Worm (Caenorhabditis elegans) whole organism, L1 larva: ENCODE measurements around the gene F10C2.3.

Experiments
- alr-1 ChIP-seq: fragments of 200-800 bp; sonication (Bioruptor generic); optimal IDR thresholded peaks from 2 replicates; lab custom pipeline; 2018; ENCODE audit warnings: borderline replicate concordance, mild to moderate bottlenecking, missing genetic modification characterization, missing compliant biosample characterization
- aly-2 ChIP-seq: fragments of 150-350 bp; optimal IDR thresholded peaks from 2 replicates; lab custom pipeline; 2014; ENCODE audit warnings: missing biosample characterization, missing genetic modification characterization
- ceh-82 ChIP-seq, 3 experiments: fragments of 150-350 bp in 1 of 3; sonication (generic microtip) in 2 of 3; optimal IDR thresholded peaks; 2 replicates each; lab custom pipeline; 2014 to 2017; ENCODE audit warnings: missing biosample characterization in 3 of 3, missing genetic modification characterization in 3 of 3
- ceh-88 ChIP-seq: fragments of 200-800 bp; sonication (Bioruptor generic); IDR thresholded peaks from 2 replicates; pipeline ENCODE4 v1.3.6; 2022; ENCODE audit warnings: missing genetic modification characterization, missing compliant biosample characterization
- elt-3 ChIP-seq, 6 experiments: fragments of 150-350 bp in 1 of 6; sonication (generic microtip); optimal IDR thresholded peaks; 2 replicates each; lab custom pipeline; 2017 to 2018; ENCODE audit warnings: missing biosample characterization in 6 of 6, missing genetic modification characterization in 6 of 6, inconsistent platforms in 1 of 6
- fkh-10 ChIP-seq: sonication (generic microtip); optimal IDR thresholded peaks from 2 replicates; lab custom pipeline; 2017; ENCODE audit warnings: missing biosample characterization, missing genetic modification reagents, missing genetic modification characterization
- fkh-8 ChIP-seq: sonication (generic microtip); optimal IDR thresholded peaks from 2 replicates; lab custom pipeline; 2016; ENCODE audit warnings: mild to moderate bottlenecking, missing genetic modification characterization, missing compliant biosample characterization
- fos-1 ChIP-seq: fragments of 150-350 bp; optimal IDR thresholded peaks from 2 replicates; lab custom pipeline; 2014; ENCODE audit warnings: missing biosample characterization, missing genetic modification characterization
- jun-1 ChIP-seq: fragments of 150-350 bp; optimal IDR thresholded peaks from 2 replicates; lab custom pipeline; 2014; ENCODE audit warnings: missing biosample characterization, missing genetic modification reagents, missing genetic modification characterization
- lin-13 ChIP-seq: fragments of 150-350 bp; optimal IDR thresholded peaks from 2 replicates; lab custom pipeline; 2014; ENCODE audit warnings: missing biosample characterization, missing genetic modification reagents, missing genetic modification characterization
- lsy-2 ChIP-seq, 2 experiments: fragments of 150-350 bp; optimal IDR thresholded peaks; 2 replicates each; lab custom pipeline; 2014; ENCODE audit warnings: missing biosample characterization in 2 of 2, missing genetic modification characterization in 2 of 2
- tbx-2 ChIP-seq: sonication (generic microtip); optimal IDR thresholded peaks from 2 replicates; lab custom pipeline; 2016; ENCODE audit warnings: missing genetic modification characterization, missing compliant biosample characterization
- ztf-11 ChIP-seq, 2 experiments: sonication (generic microtip); optimal IDR thresholded peaks; 2 replicates each; lab custom pipeline; 2016 to 2017; ENCODE audit warnings: missing genetic modification characterization in 2 of 2, missing biosample characterization in 1 of 2, missing compliant biosample characterization in 1 of 2

DNA sequence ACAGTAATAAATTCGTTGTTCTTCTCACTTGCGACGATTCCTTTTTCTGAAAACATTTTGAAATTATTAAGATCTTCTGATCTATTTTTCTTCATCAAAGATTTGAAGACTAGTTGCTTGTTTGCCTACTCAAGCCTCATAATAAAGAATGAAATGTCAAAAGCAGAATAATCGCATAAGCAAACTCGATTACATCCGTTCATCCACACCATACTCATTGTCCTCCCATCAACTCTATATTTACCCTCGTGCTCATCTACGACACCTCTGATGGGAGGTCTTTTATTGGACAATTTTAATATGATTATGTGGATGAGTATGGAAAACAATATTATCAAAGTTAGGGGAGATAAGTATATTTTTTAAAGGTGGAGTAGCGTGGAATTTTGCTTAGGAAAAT, 13.7 kb downstream of the F10C2.3 start:
- TF ChIP-seq fkh-8 (tag; lab: Kevin White, UChicago) = no peak
- no peak for TF ChIP-seq elt-3 (tag; optimal IDR thresholded peaks at IDR 0.05; lab: Kevin White, UChicago)
- TF ChIP-seq fkh-10 (GFP tag; lab: Kevin White, UChicago) = no peak
- no peak for TF ChIP-seq ztf-11 (tag; optimal IDR thresholded peaks at IDR 0.05; lab: Kevin White, UChicago)
- no peak for TF ChIP-seq jun-1
- no peak for TF ChIP-seq lin-13 (GFP tag; lab: Kevin White, UChicago)
- no peak for TF ChIP-seq fos-1 (tag; lab: Kevin White, UChicago)
- no peak for TF ChIP-seq lsy-2 (tag; optimal IDR thresholded peaks at IDR 0.05; lab: Kevin White, UChicago)
- no peak for TF ChIP-seq ceh-88 (GFP tag; lab: Robert Waterston, UW)
- no peak for TF ChIP-seq ceh-82 (tag; optimal IDR thresholded peaks at IDR 0.05; lab: Kevin White, UChicago)
- TF ChIP-seq tbx-2 (tag; lab: Kevin White, UChicago) = no peak
- no peak for TF ChIP-seq alr-1 (tag; lab: Kevin White, UChicago)
- TF ChIP-seq aly-2 (tag; lab: Kevin White, UChicago) = no peak
